Worm (Caenorhabditis elegans): ENCODE data around the gene hpo-19.

DNA sequence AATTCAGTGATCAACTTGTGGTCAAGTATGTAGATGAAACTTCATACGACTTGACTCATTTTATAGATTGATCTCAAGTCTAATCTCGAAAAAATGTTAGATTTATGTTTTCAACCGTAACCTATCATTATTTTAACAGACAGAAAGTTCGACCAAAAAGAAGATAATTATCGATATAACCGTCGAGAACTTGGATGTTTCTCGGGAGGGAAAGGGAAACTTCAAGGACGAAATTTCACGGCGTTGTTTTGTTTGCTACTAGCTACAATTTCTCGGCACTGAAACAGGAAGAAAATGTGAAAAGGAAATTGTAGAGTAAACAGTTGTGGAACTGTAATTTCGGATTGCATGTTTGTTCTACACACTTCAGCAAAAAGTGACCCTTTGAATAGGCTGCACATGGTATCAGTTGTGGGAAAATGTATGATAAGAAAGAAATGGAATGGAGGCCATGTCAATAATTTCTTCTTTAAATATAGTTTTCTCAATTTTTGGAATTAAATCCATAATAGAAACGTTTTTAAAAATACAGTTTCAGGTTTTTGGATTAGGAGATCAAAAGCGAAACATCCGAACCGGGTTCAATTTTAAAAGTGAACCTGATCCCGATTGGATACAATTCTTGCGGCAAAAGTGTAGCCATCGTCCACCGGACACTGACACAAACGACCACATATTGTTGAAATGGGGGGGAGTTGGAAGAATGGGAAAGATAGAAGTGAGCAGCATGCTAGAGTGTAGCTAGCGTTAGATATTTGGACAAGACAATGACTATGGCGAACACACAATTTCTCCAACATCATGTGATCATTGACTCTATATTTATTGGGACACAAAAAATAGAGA is 5.7 kb upstream of the hpo-19 start:
- TF ChIP-seq flt-1 (GFP tag; IDR thresholded peaks at IDR 0.05) (no peak), ztf-29 (GFP tag; IDR thresholded peaks at IDR 0.05) (no peak), ztf-23 (GFP tag; IDR thresholded peaks at IDR 0.05) (no peak), cog-1 (tag; optimal IDR thresholded peaks at IDR 0.05) (no peak)
